Worm (Caenorhabditis elegans): Measurements from ENCODE around the gene Y73B6BL.270.

- TF ChIP-seq unc-62 (GFP tag; optimal IDR thresholded peaks at IDR 0.05) = no peak
- no peak for TF ChIP-seq nhr-12 (tag; optimal IDR thresholded peaks at IDR 0.05)
- TF ChIP-seq ztf-4 (tag; optimal IDR thresholded peaks at IDR 0.05) = no peak
- TF ChIP-seq egl-27 (tag; optimal IDR thresholded peaks at IDR 0.05) = no peak
- no peak for TF ChIP-seq ama-1 (optimal IDR thresholded peaks at IDR 0.05)
- TF ChIP-seq sma-9 (GFP tag; optimal IDR thresholded peaks at IDR 0.05) = no peak
- no peak for TF ChIP-seq sma-9 (tag; optimal IDR thresholded peaks at IDR 0.05)
- TF ChIP-seq nhr-25 (tag; optimal IDR thresholded peaks at IDR 0.05) = no peak
- no peak for TF ChIP-seq zag-1 (tag; optimal IDR thresholded peaks at IDR 0.05)
- no peak for TF ChIP-seq ZK546.5 (tag; optimal IDR thresholded peaks at IDR 0.05)
- TF ChIP-seq nhr-77 (tag; optimal IDR thresholded peaks at IDR 0.05) = no peak
- TF ChIP-seq nhr-11 (tag; optimal IDR thresholded peaks at IDR 0.05) = no peak
- TF ChIP-seq snpc-4 (tag; optimal IDR thresholded peaks at IDR 0.05) = no peak
- no peak for TF ChIP-seq ceh-82 (tag; optimal IDR thresholded peaks at IDR 0.05)
- TF ChIP-seq sem-4 (tag; optimal IDR thresholded peaks at IDR 0.05) = no peak
Measured at ce11 chrIV:6342431-6342830, 22.7 kb upstream of the Y73B6BL.270 start, which contains the start of gene Y73B6BL.288.

Data from whole organism, L2 larva.